Worm (Caenorhabditis elegans): ENCODE measurements around the gene M03B6.3.

Gene M03B6.3

DNA sequence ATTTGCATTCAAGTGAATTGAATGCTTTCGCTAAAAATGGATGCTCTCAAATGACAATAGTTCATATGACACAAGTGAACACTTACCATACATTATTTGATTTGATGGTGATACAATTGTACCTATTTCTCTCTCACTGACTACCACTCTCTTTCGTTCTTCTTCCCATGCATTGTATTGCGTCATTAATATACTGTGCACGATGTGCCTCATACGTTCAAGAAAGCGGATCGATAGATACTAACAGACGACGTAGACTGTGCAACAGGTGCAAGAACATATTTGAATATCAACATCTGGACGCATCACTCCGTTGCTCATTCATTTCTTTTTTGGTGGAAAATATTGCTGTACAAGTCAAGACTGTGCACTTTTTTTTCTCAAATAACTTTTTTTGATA is 5.4 kb downstream of the M03B6.3 start, which contains the start of gene M03B6.4:
M03B6.4 (plus strand) TSS at position 149 of the 400 bp plus-strand sequence.
- TF ChIP-seq nhr-76 (tag; optimal IDR thresholded peaks at IDR 0.05) (no peak), C04F5.9 (tag; optimal IDR thresholded peaks at IDR 0.05) (no peak), nhr-90 (tag; optimal IDR thresholded peaks at IDR 0.05; ENCODE audit: poor library complexity) (no peak), ces-1 (GFP tag; optimal IDR thresholded peaks at IDR 0.05) (no peak), efl-3 (GFP tag; optimal IDR thresholded peaks at IDR 0.05) (no peak), nhr-77 (tag; optimal IDR thresholded peaks at IDR 0.05) (no peak), pqm-1 (tag; optimal IDR thresholded peaks at IDR 0.05) (no peak), C34B4.2 (tag; optimal IDR thresholded peaks at IDR 0.05) (no peak), unc-86 (tag; optimal IDR thresholded peaks at IDR 0.05) (no peak), ceh-82 (tag; optimal IDR thresholded peaks at IDR 0.05) (no peak), pag-3 (tag; optimal IDR thresholded peaks at IDR 0.05; ENCODE audit: borderline replicate concordance, insufficient read depth) (no peak), hlh-4 (tag; optimal IDR thresholded peaks at IDR 0.05) (no peak), F16B12.6 (tag; optimal IDR thresholded peaks at IDR 0.05) (no peak), jun-1 (tag; optimal IDR thresholded peaks at IDR 0.05) (no peak), hpl-2 (GFP tag; optimal IDR thresholded peaks at IDR 0.05) (no peak), snu-23 (GFP tag; optimal IDR thresholded peaks at IDR 0.05) (no peak), dsc-1 (tag; optimal IDR thresholded peaks at IDR 0.05) (no peak), ceh-8 (GFP tag; optimal IDR thresholded peaks at IDR 0.05) (no peak)

DNA sequence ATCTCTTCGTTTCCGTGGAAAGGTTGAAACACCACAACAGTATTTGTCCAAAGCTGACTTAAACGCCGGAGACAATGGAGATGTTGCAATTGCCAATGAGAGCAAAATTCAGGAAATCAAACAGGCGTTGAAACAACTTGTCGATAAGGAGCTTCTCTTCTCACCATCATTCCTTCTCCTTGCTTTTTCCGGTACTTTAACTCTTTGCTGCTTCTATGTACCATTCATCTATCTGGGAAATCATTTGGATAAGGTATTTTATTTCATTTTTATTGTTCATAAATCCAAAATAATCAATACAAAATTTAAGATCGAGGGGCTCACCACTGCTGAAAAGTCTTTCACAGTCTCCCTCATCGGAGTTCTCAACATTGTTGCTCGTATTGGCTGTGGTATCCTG is 8.2 kb downstream of the M03B6.3 start:
- TF ChIP-seq jun-1 (tag; optimal IDR thresholded peaks at IDR 0.05): no peak
- no peak for TF ChIP-seq egl-27 (tag; optimal IDR thresholded peaks at IDR 0.05)
- no peak for TF ChIP-seq lsy-2 (tag; optimal IDR thresholded peaks at IDR 0.05)
- TF ChIP-seq unc-86 (tag; optimal IDR thresholded peaks at IDR 0.05): no peak
- TF ChIP-seq efl-1 (optimal IDR thresholded peaks at IDR 0.05): no peak
- peak in 1 of 2 experiments; percentile 91 for TF ChIP-seq efl-1 (GFP tag; optimal IDR thresholded peaks at IDR 0.05 in 1 of 2)

DNA sequence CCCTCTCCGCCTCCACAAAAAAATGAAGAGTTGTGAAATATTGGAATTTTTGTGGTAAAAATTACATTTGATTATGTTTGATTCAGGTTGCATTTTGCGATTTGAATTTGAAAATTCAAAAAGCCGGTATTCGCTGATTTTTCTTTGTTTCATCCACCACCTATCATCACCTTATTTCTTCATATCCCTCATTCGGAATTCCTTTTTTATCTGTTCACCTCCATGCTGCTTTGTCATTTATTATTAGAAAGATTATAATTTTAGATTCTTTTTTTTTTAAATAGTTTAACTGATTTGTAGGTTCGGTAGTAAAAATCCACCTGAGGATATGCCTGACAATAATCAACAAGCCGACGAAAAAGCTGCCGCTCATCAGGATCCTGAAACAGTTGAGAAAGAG is 11.5 kb downstream of the M03B6.3 start, which contains the start of gene mct-3:
mct-3 (plus strand) TSS at position 301 of the 400 bp plus-strand sequence.
- no peak for TF ChIP-seq ztf-4 (tag; optimal IDR thresholded peaks at IDR 0.05)
- TF ChIP-seq efl-3 (GFP tag; optimal IDR thresholded peaks at IDR 0.05): no peak
- TF ChIP-seq unc-130 (tag; optimal IDR thresholded peaks at IDR 0.05): no peak
- TF ChIP-seq tbx-2 (tag; optimal IDR thresholded peaks at IDR 0.05): no peak
- TF ChIP-seq pax-3 (tag; optimal IDR thresholded peaks at IDR 0.05): no peak
- TF ChIP-seq nhr-90 (tag; optimal IDR thresholded peaks at IDR 0.05; ENCODE audit: poor library complexity): no peak
- TF ChIP-seq hpl-2 (GFP tag; optimal IDR thresholded peaks at IDR 0.05): no peak
- TF ChIP-seq irx-1 (tag; optimal IDR thresholded peaks at IDR 0.05): no peak
- TF ChIP-seq pqm-1 (tag; optimal IDR thresholded peaks at IDR 0.05): no peak
- no peak for TF ChIP-seq nhr-12 (tag; optimal IDR thresholded peaks at IDR 0.05)
- TF ChIP-seq nhr-20 (tag; optimal IDR thresholded peaks at IDR 0.05): no peak
- no peak for TF ChIP-seq snu-23 (GFP tag; optimal IDR thresholded peaks at IDR 0.05)
- no peak for TF ChIP-seq hlh-17 (GFP tag; optimal IDR thresholded peaks at IDR 0.05; ENCODE audit: borderline replicate concordance)
- no peak for TF ChIP-seq lin-14 (GFP tag; optimal IDR thresholded peaks at IDR 0.05)
- no peak for TF ChIP-seq sptf-1 (tag; optimal IDR thresholded peaks at IDR 0.05)
- no peak for TF ChIP-seq aly-2 (tag; optimal IDR thresholded peaks at IDR 0.05)
- TF ChIP-seq nhr-71 (tag; optimal IDR thresholded peaks at IDR 0.05): no peak
- TF ChIP-seq unc-98 (GFP tag; IDR thresholded peaks at IDR 0.05): no peak
- TF ChIP-seq nhr-84 (tag; optimal IDR thresholded peaks at IDR 0.05): no peak

DNA sequence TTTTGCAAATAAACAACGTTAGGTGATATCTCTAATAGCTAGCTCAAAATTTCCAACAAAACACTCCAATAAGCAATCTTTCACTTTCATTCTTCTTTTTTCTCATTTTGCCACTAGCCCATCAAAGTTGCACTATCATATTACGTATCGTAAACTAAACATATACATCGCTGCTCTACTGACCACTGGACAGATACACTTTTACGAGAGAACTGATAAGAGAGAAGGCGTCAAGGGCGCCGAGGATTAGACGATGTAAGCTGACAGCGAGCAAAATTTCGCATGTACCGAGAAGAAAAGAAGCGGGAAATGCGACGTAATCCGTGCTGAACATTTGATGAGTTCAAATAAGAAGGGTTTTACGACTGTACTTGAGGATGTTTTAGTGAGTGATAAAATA is 12.5 kb downstream of the M03B6.3 start:
- TF ChIP-seq nhr-237 (tag; optimal IDR thresholded peaks at IDR 0.05) (no peak), elt-2 (tag; optimal IDR thresholded peaks at IDR 0.05) (peak; percentile 27), efl-1 (optimal IDR thresholded peaks at IDR 0.05) (no peak), efl-1 (GFP tag; optimal IDR thresholded peaks at IDR 0.05 in 1 of 2) (peak in 1 of 2 experiments; percentile 13)
